Fruit fly (Drosophila melanogaster) whole organism, embryonic: ENCODE data around the gene sloth1.

Source experiments
- Aef1 ChIP-seq: fragments of 200-800 bp; sonication (Bioruptor generic); IDR thresholded peaks from 3 replicates; pipeline ENCODE4 v1.3.6; 2022; ENCODE audit warnings: missing biosample characterization, missing genetic modification characterization
- CG10321 ChIP-seq: fragments of 200-800 bp; sonication (Bioruptor generic); IDR thresholded peaks from 2 replicates; pipeline ENCODE4 v1.3.6; 2022; ENCODE audit warnings: missing biosample characterization, missing genetic modification characterization
- CG10565 ChIP-seq: fragments of 200-800 bp; sonication (Bioruptor generic); optimal IDR thresholded peaks from 3 replicates; lab custom pipeline; 2016; ENCODE audit warnings: missing biosample characterization, mild to moderate bottlenecking, missing genetic modification characterization
- CG10979 ChIP-seq: fragments of 200-800 bp; sonication (Bioruptor generic); optimal IDR thresholded peaks from 2 replicates; lab custom pipeline; 2018; ENCODE audit warnings: missing biosample characterization, mild to moderate bottlenecking, missing genetic modification characterization, moderate library complexity
- CG11085 ChIP-seq: fragments of 200-800 bp; sonication (Bioruptor generic); IDR thresholded peaks from 2 replicates; pipeline ENCODE4 v1.3.6; 2022; ENCODE audit warnings: missing biosample characterization, missing genetic modification characterization
- CG11398 ChIP-seq: fragments of 200-800 bp; sonication (Bioruptor generic); optimal IDR thresholded peaks from 2 replicates; lab custom pipeline; 2016; ENCODE audit warnings: missing biosample characterization, missing genetic modification characterization
- CG11723 ChIP-seq: fragments of 200-800 bp; sonication (Bioruptor generic); optimal IDR thresholded peaks from 2 replicates; lab custom pipeline; 2017; ENCODE audit warnings: missing biosample characterization, mild to moderate bottlenecking, missing genetic modification characterization
- CG12769 ChIP-seq: fragments of 200-800 bp; sonication (Bioruptor generic); optimal IDR thresholded peaks from 2 replicates; lab custom pipeline; 2019; ENCODE audit warnings: missing biosample characterization, mild to moderate bottlenecking, missing genetic modification characterization, moderate library complexity
- CG13296 ChIP-seq: fragments of 200-800 bp; sonication (Bioruptor generic); optimal IDR thresholded peaks from 3 replicates; lab custom pipeline; 2018; ENCODE audit warnings: missing biosample characterization, mild to moderate bottlenecking, missing genetic modification characterization
- CG14710 ChIP-seq: fragments of 200-800 bp; sonication (Bioruptor generic); optimal IDR thresholded peaks from 3 replicates; lab custom pipeline; 2019; ENCODE audit warnings: missing biosample characterization, mild to moderate bottlenecking, missing genetic modification characterization, moderate library complexity
- CG2116 ChIP-seq: fragments of 200-800 bp; sonication (Bioruptor generic); optimal IDR thresholded peaks from 3 replicates; lab custom pipeline; 2018; ENCODE audit warnings: missing biosample characterization, mild to moderate bottlenecking, missing genetic modification characterization
- CG2120 ChIP-seq: fragments of 200-800 bp; sonication (Bioruptor generic); optimal IDR thresholded peaks from 3 replicates; lab custom pipeline; 2016; ENCODE audit warnings: missing biosample characterization, missing genetic modification characterization
- CG2202 ChIP-seq: fragments of 200-800 bp; sonication (Bioruptor generic); optimal IDR thresholded peaks from 2 replicates; lab custom pipeline; 2018; ENCODE audit warnings: missing biosample characterization, mild to moderate bottlenecking, missing genetic modification characterization
- CG32532 ChIP-seq: fragments of 200-800 bp; sonication (Bioruptor generic); IDR thresholded peaks from 2 replicates; pipeline ENCODE4 v1.3.6; 2022; ENCODE audit warnings: missing biosample characterization, missing genetic modification characterization
- CG32772 ChIP-seq: fragments of 200-800 bp; sonication (Bioruptor generic); IDR thresholded peaks from 2 replicates; pipeline ENCODE4 v1.3.6; 2022; ENCODE audit warnings: missing biosample characterization, missing genetic modification characterization
- CG34376 ChIP-seq: fragments of 200-800 bp; sonication (Bioruptor generic); optimal IDR thresholded peaks from 2 replicates; lab custom pipeline; 2018; ENCODE audit warnings: missing biosample characterization, mild to moderate bottlenecking, missing genetic modification characterization
- CG34422 ChIP-seq: fragments of 200-800 bp; sonication (Bioruptor generic); IDR thresholded peaks from 3 replicates; pipeline ENCODE4 v1.3.6; 2022; ENCODE audit warnings: missing biosample characterization, missing genetic modification characterization
- CG4617 ChIP-seq: fragments of 200-800 bp; sonication (Bioruptor generic); optimal IDR thresholded peaks from 3 replicates; lab custom pipeline; 2016; ENCODE audit warnings: missing biosample characterization, missing genetic modification characterization, borderline replicate concordance
- CG8359 ChIP-seq: fragments of 200-800 bp; sonication (Bioruptor generic); optimal IDR thresholded peaks from 2 replicates; lab custom pipeline; 2017; ENCODE audit warnings: missing biosample characterization, mild to moderate bottlenecking, missing genetic modification characterization, borderline replicate concordance
- CG8388 ChIP-seq: fragments of 200-800 bp; sonication (Bioruptor generic); optimal IDR thresholded peaks from 2 replicates; lab custom pipeline; 2019; ENCODE audit warnings: missing biosample characterization, mild to moderate bottlenecking, missing genetic modification characterization, moderate library complexity
- CG8478 ChIP-seq: fragments of >200 bp; optimal IDR thresholded peaks from 2 replicates; lab custom pipeline; 2018
- D ChIP-seq, 2 experiments: fragments of 200-800 bp in 1 of 2; fragments of >200 bp in 1 of 2; sonication (Bioruptor generic) in 1 of 2; optimal IDR thresholded peaks; 2 replicates in 1 of 2; 3 replicates in 1 of 2; lab custom pipeline; 2017; ENCODE audit warnings: mild to moderate bottlenecking in 1 of 2, missing biosample characterization in 1 of 2, missing genetic modification characterization in 1 of 2, missing genetic modification reagents in 1 of 2
- Dad ChIP-seq: fragments of 200-800 bp; sonication (Bioruptor generic); optimal IDR thresholded peaks from 3 replicates; lab custom pipeline; 2016; ENCODE audit warnings: missing biosample characterization, missing genetic modification characterization
- Dek ChIP-seq: fragments of 200-800 bp; sonication (Bioruptor generic); optimal IDR thresholded peaks from 3 replicates; lab custom pipeline; 2019; ENCODE audit warnings: missing biosample characterization, mild to moderate bottlenecking, missing genetic modification characterization, moderate library complexity
- Dip3 ChIP-seq: fragments of 200-800 bp; sonication (Bioruptor generic); optimal IDR thresholded peaks from 3 replicates; lab custom pipeline; 2016; ENCODE audit warnings: missing biosample characterization, missing genetic modification characterization
- Doc3 ChIP-seq: fragments of 200-800 bp; sonication (Bioruptor generic); IDR thresholded peaks from 3 replicates; pipeline ENCODE4 v1.3.6; 2022; ENCODE audit warnings: missing biosample characterization, missing genetic modification characterization; ENCODE audit not compliant: partially characterized antibody
- Dp ChIP-seq: fragments of 200-800 bp; sonication (Bioruptor generic); optimal IDR thresholded peaks from 2 replicates; lab custom pipeline; 2018; ENCODE audit warnings: missing biosample characterization, mild to moderate bottlenecking, missing genetic modification characterization, moderate library complexity
- HLHmδ ChIP-seq: fragments of 200-800 bp; sonication (Bioruptor generic); optimal IDR thresholded peaks from 2 replicates; lab custom pipeline; 2018; ENCODE audit warnings: missing biosample characterization, mild to moderate bottlenecking, missing genetic modification characterization, moderate library complexity
- MBD-R2 ChIP-seq: fragments of 200-800 bp; sonication (Bioruptor generic); IDR thresholded peaks from 2 replicates; pipeline ENCODE4 v1.3.6; 2022; ENCODE audit warnings: missing biosample characterization, missing genetic modification characterization
- Mad ChIP-seq: fragments of 200-800 bp; sonication (Bioruptor generic); optimal IDR thresholded peaks from 2 replicates; lab custom pipeline; 2016; ENCODE audit warnings: missing biosample characterization, missing genetic modification characterization
- Neu2 ChIP-seq: fragments of 200-800 bp; sonication (Bioruptor generic); optimal IDR thresholded peaks from 3 replicates; lab custom pipeline; 2016; ENCODE audit warnings: missing biosample characterization, missing genetic modification characterization, borderline replicate concordance
- Side ChIP-seq: fragments of 200-800 bp; sonication (Bioruptor generic); optimal IDR thresholded peaks from 2 replicates; lab custom pipeline; 2016; ENCODE audit warnings: missing biosample characterization, missing genetic modification characterization
- Spps ChIP-seq: fragments of 200-800 bp; sonication (Bioruptor generic); optimal IDR thresholded peaks from 2 replicates; lab custom pipeline; 2018; ENCODE audit warnings: missing biosample characterization, mild to moderate bottlenecking, missing genetic modification characterization
- Sry-δ ChIP-seq: fragments of 200-800 bp; sonication (Bioruptor generic); optimal IDR thresholded peaks from 2 replicates; lab custom pipeline; 2016; ENCODE audit warnings: missing biosample characterization, missing genetic modification characterization
- Xbp1 ChIP-seq: fragments of 200-800 bp; sonication (Bioruptor generic); optimal IDR thresholded peaks from 3 replicates; lab custom pipeline; 2016; ENCODE audit warnings: missing biosample characterization, mild to moderate bottlenecking, missing genetic modification characterization
- ab ChIP-seq: fragments of 200-800 bp; sonication (Bioruptor generic); optimal IDR thresholded peaks from 2 replicates; lab custom pipeline; 2016; ENCODE audit warnings: missing biosample characterization, missing genetic modification characterization
- ara ChIP-seq: fragments of 200-800 bp; sonication (Bioruptor generic); IDR thresholded peaks from 2 replicates; pipeline ENCODE4 v1.3.6; 2022; ENCODE audit warnings: missing biosample characterization, missing genetic modification characterization
- chn ChIP-seq: fragments of 200-800 bp; sonication (Bioruptor generic); optimal IDR thresholded peaks from 2 replicates; lab custom pipeline; 2016; ENCODE audit warnings: missing biosample characterization, missing genetic modification characterization
- disco-r ChIP-seq: fragments of 200-800 bp; sonication (Bioruptor generic); optimal IDR thresholded peaks from 2 replicates; lab custom pipeline; 2016; ENCODE audit warnings: missing biosample characterization, missing genetic modification characterization
- fd96Cb ChIP-seq: fragments of 200-800 bp; sonication (Bioruptor generic); optimal IDR thresholded peaks from 2 replicates; lab custom pipeline; 2018; ENCODE audit warnings: missing biosample characterization, mild to moderate bottlenecking, missing genetic modification characterization, moderate library complexity
- fru ChIP-seq: fragments of >200 bp; optimal IDR thresholded peaks from 2 replicates; lab custom pipeline; 2017
- insv ChIP-seq, 2 experiments: fragments of 200-800 bp; sonication (Bioruptor generic); optimal IDR thresholded peaks; 3 replicates each; lab custom pipeline; 2016 to 2018; ENCODE audit warnings: missing biosample characterization in 2 of 2, missing genetic modification characterization in 2 of 2
- knrl ChIP-seq: fragments of 200-800 bp; sonication (Bioruptor generic); IDR thresholded peaks from 3 replicates; pipeline ENCODE4 v1.3.6; 2022; ENCODE audit warnings: missing biosample characterization, missing genetic modification characterization; ENCODE audit not compliant: partially characterized antibody
- lov ChIP-seq, 2 experiments: fragments of 200-800 bp in 1 of 2; fragments of >200 bp in 1 of 2; sonication (Bioruptor generic) in 1 of 2; IDR thresholded peaks in 1 of 2; optimal IDR thresholded peaks in 1 of 2; 2 replicates in 1 of 2; 3 replicates in 1 of 2; pipeline versions ENCODE4 v1.3.6 to Lab custom; 2017 to 2022; ENCODE audit warnings: missing biosample characterization in 1 of 2, missing genetic modification characterization in 1 of 2
- onecut ChIP-seq: fragments of 200-800 bp; sonication (Bioruptor generic); IDR thresholded peaks from 2 replicates; pipeline ENCODE4 v1.3.6; 2022; ENCODE audit warnings: missing biosample characterization, missing genetic modification characterization
- pzg ChIP-seq: fragments of 200-800 bp; sonication (Bioruptor generic); optimal IDR thresholded peaks from 3 replicates; lab custom pipeline; 2018; ENCODE audit warnings: missing biosample characterization, mild to moderate bottlenecking, missing genetic modification characterization, moderate library complexity
- ssp ChIP-seq: fragments of 200-800 bp; sonication (Bioruptor generic); IDR thresholded peaks from 2 replicates; pipeline ENCODE4 v1.3.6; 2022; ENCODE audit warnings: missing biosample characterization, missing genetic modification characterization
- stwl ChIP-seq: fragments of 200-800 bp; sonication (Bioruptor generic); optimal IDR thresholded peaks from 3 replicates; lab custom pipeline; 2018; ENCODE audit warnings: missing biosample characterization, mild to moderate bottlenecking, missing genetic modification characterization, moderate library complexity
- unpg ChIP-seq: fragments of 200-800 bp; sonication (Bioruptor generic); optimal IDR thresholded peaks from 3 replicates; lab custom pipeline; 2018; ENCODE audit warnings: missing biosample characterization, mild to moderate bottlenecking, missing genetic modification characterization, moderate library complexity
- vnd ChIP-seq: fragments of 200-800 bp; sonication (Bioruptor generic); IDR thresholded peaks from 3 replicates; pipeline ENCODE4 v1.3.6; 2022; ENCODE audit warnings: missing biosample characterization, missing genetic modification characterization; ENCODE audit not compliant: partially characterized antibody

The sloth1 gene

dm6 chrX:6973340-6973739, 37.8 kb upstream of the sloth1 start, which contains the start of gene CG3040 (continued):
- TF ChIP-seq CG12769 (tag; lab: Kevin White, UChicago), result peak; percentile 41
- peak; percentile 57 for TF ChIP-seq stwl (tag; lab: Kevin White, UChicago)
- peak in 1 of 2 experiments; percentile 16 for TF ChIP-seq insv (GFP tag; optimal IDR thresholded peaks at IDR 0.05; lab: Kevin White, UChicago)
- TF ChIP-seq CG10565, result no peak
- TF ChIP-seq Sry-δ (GFP tag; lab: Kevin White, UChicago), result peak; percentile 42
- TF ChIP-seq CG8359 (GFP tag; lab: Kevin White, UChicago), result no peak
- TF ChIP-seq CG10321 (GFP tag; lab: Robert Waterston, UW), result no peak
- peak; percentile 16 for TF ChIP-seq CG10979 (tag; lab: Kevin White, UChicago)
- peak; percentile 18 for TF ChIP-seq CG8388 (GFP tag; lab: Kevin White, UChicago)
- peak; percentile 59 for TF ChIP-seq CG14710
- no peak for TF ChIP-seq ab (GFP tag; lab: Kevin White, UChicago)
- peak; percentile 11 for TF ChIP-seq Dp
- peak; percentile 10 for TF ChIP-seq fd96Cb (tag; lab: Kevin White, UChicago)
- TF ChIP-seq CG2120 (GFP tag; lab: Kevin White, UChicago), result peak; percentile 62
- TF ChIP-seq lov (optimal IDR thresholded peaks at IDR 0.05; lab: Kevin White, UChicago), result no peak
- no peak for TF ChIP-seq lov (GFP tag; IDR thresholded peaks at IDR 0.05; lab: Robert Waterston, UW)
- no peak for TF ChIP-seq CG34376 (GFP tag; lab: Kevin White, UChicago)
- TF ChIP-seq CG13296, result peak; percentile 9
- TF ChIP-seq CG32772, result 0 out of 2 replicates have a peak, but pooled peaks have one; percentile 14
- TF ChIP-seq CG4617 (GFP tag; lab: Kevin White, UChicago), result peak; percentile 81
- TF ChIP-seq Side (GFP tag; lab: Kevin White, UChicago), result no peak
- no peak for TF ChIP-seq ara (GFP tag; lab: Robert Waterston, UW)
- peak; percentile 48 for TF ChIP-seq unpg (GFP tag; lab: Kevin White, UChicago)
- TF ChIP-seq CG2116 (GFP tag; lab: Kevin White, UChicago), result peak; percentile 13
- TF ChIP-seq HLHmδ, result no peak
- peak; percentile 13 for TF ChIP-seq chn (GFP tag; lab: Kevin White, UChicago)
- TF ChIP-seq vnd (GFP tag; lab: Robert Waterston, UW), result no peak
- no peak for TF ChIP-seq CG34422 (GFP tag; lab: Robert Waterston, UW)
- no peak for TF ChIP-seq Neu2
- TF ChIP-seq CG32532, result peak; percentile 63
- peak; percentile 22; the same call in 1 of the 3 replicates for TF ChIP-seq Aef1 (GFP tag; lab: Robert Waterston, UW)
- peak; percentile 54 for TF ChIP-seq Dek (tag; lab: Kevin White, UChicago)
- TF ChIP-seq pzg, result peak; percentile 82
- TF ChIP-seq Doc3 (GFP tag; lab: Robert Waterston, UW), result no peak
- TF ChIP-seq CG11398, result no peak
- TF ChIP-seq knrl, result no peak; the same call in 2 of the 3 replicates
- peak; percentile 1 for TF ChIP-seq Dip3 (GFP tag; lab: Kevin White, UChicago)
- no peak for TF ChIP-seq CG8478 (lab: Kevin White, UChicago)
- peak; percentile 63 for TF ChIP-seq MBD-R2 (GFP tag; lab: Robert Waterston, UW)
- TF ChIP-seq CG2202 (tag; lab: Kevin White, UChicago), result no peak
- TF ChIP-seq onecut, result no peak
- no peak for TF ChIP-seq ssp (GFP tag; lab: Robert Waterston, UW)
- TF ChIP-seq Dad, result no peak
- no peak for TF ChIP-seq Spps (tag; lab: Kevin White, UChicago)
- TF ChIP-seq disco-r (GFP tag; lab: Kevin White, UChicago), result no peak
- TF ChIP-seq CG11723 (GFP tag; lab: Kevin White, UChicago), result no peak
- TF ChIP-seq fru, result no peak
- TF ChIP-seq CG11085 (GFP tag; lab: Robert Waterston, UW), result peak; percentile 26; the same call in 1 of the 2 replicates
- no peak for TF ChIP-seq Mad
- TF ChIP-seq Xbp1, result peak; percentile 45
- TF ChIP-seq D (optimal IDR thresholded peaks at IDR 0.05; lab: Kevin White, UChicago), result no peak
- TF ChIP-seq D (GFP tag; optimal IDR thresholded peaks at IDR 0.05; lab: Kevin White, UChicago), result no peak
